Worm (Caenorhabditis elegans): ENCODE data around the gene Y61A9LA.1.

Y61A9LA.1 gene

ce11 chrV:4590791-4591190, 5.7 kb downstream of the Y61A9LA.1 start:
- TF ChIP-seq unc-62 (GFP tag; optimal IDR thresholded peaks at IDR 0.05): no peak

- no peak for TF ChIP-seq unc-62 (GFP tag; optimal IDR thresholded peaks at IDR 0.05)
Observed at ce11 chrV:4598489-4598888, 13.4 kb downstream of the Y61A9LA.1 start.

ce11 chrV:4599225-4599624, 14.1 kb downstream of the Y61A9LA.1 start:
- TF ChIP-seq unc-62 (GFP tag; optimal IDR thresholded peaks at IDR 0.05): no peak

ce11 chrV:4606828-4607227, 21.7 kb downstream of the Y61A9LA.1 start, which contains the start of gene txt-6:
txt-6 (minus strand) TSS chrV:4606928.
- TF ChIP-seq unc-62 (GFP tag; optimal IDR thresholded peaks at IDR 0.05): no peak

ce11 chrV:4615802-4616201, 30.7 kb downstream of the Y61A9LA.1 start, which contains the start of the genes Y61A9LA.10 and F54D11.4:
Y61A9LA.10 (minus strand) TSS chrV:4615817.
F54D11.4 (plus strand) TSS chrV:4616151.
- no peak for TF ChIP-seq unc-62 (GFP tag; optimal IDR thresholded peaks at IDR 0.05)

- no peak for TF ChIP-seq unc-62 (GFP tag; optimal IDR thresholded peaks at IDR 0.05)
Observed at ce11 chrV:4617260-4617659, 32.2 kb downstream of the Y61A9LA.1 start, which contains the start of gene sumv-2. sumv-2 (plus strand) TSS chrV:4617560.

- TF ChIP-seq unc-62 (GFP tag; optimal IDR thresholded peaks at IDR 0.05): no peak
Observed at ce11 chrV:4623535-4623934, 38.4 kb downstream of the Y61A9LA.1 start.

ce11 chrV:4624717-4625116, 39.6 kb downstream of the Y61A9LA.1 start:
- TF ChIP-seq unc-62 (GFP tag; optimal IDR thresholded peaks at IDR 0.05): no peak

- TF ChIP-seq unc-62 (GFP tag; optimal IDR thresholded peaks at IDR 0.05): no peak
Observed at ce11 chrV:4626344-4626743, 41.2 kb downstream of the Y61A9LA.1 start.

ce11 chrV:4628517-4628930, 43.4 kb downstream of the Y61A9LA.1 start, which contains the start of gene pmt-2:
pmt-2 (plus strand) TSS chrV:4628580.
- no peak for TF ChIP-seq unc-62 (GFP tag; optimal IDR thresholded peaks at IDR 0.05)

- no peak for TF ChIP-seq unc-62 (GFP tag; optimal IDR thresholded peaks at IDR 0.05)
Observed at ce11 chrV:4630267-4630666, 45.2 kb downstream of the Y61A9LA.1 start.

ce11 chrV:4637153-4637552, 52.0 kb downstream of the Y61A9LA.1 start:
- TF ChIP-seq unc-62 (GFP tag; optimal IDR thresholded peaks at IDR 0.05): no peak

ce11 chrV:4640501-4641150, 55.5 kb downstream of the Y61A9LA.1 start:
- no peak for TF ChIP-seq unc-62 (GFP tag; optimal IDR thresholded peaks at IDR 0.05)

ce11 chrV:4642691-4643090, 57.6 kb downstream of the Y61A9LA.1 start, which contains the start of gene soc-1:
soc-1 (plus strand) TSS chrV:4642952.
- TF ChIP-seq unc-62 (GFP tag; optimal IDR thresholded peaks at IDR 0.05): no peak

ce11 chrV:4647279-4647819, 62.2 kb downstream of the Y61A9LA.1 start:
- TF ChIP-seq unc-62 (GFP tag; optimal IDR thresholded peaks at IDR 0.05): no peak

ce11 chrV:4647857-4648256, 62.7 kb downstream of the Y61A9LA.1 start, which contains the start of gene F41F3.3:
F41F3.3 (minus strand) TSS chrV:4648239.
- TF ChIP-seq unc-62 (GFP tag; optimal IDR thresholded peaks at IDR 0.05): no peak

ce11 chrV:4648527-4648926, 63.4 kb downstream of the Y61A9LA.1 start, which contains the start of gene F41F3.8:
F41F3.8 (plus strand) TSS chrV:4648827.
- TF ChIP-seq unc-62 (GFP tag; optimal IDR thresholded peaks at IDR 0.05): no peak
